Worm (Caenorhabditis elegans): ENCODE measurements around the gene immp-2.

DNA sequence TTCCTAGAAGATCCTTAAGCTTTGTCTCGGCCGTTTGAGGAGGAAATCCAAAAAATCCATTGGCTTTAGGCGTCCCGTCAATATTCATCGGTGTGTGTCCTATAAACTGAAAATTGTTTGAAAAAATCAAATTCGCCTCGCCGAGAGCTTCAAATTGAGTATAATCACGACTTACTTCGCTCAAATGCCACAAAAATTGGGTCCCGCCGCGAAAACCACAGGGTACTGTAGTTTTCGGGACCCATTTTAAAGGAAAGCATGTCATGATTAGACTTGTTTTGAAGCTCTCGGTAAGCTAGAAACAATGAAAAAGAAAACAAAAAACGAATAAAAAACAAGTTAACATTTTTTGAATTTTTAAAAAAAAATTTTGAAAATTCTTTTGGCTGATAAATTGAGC is 15.3 kb downstream of the immp-2 start, which contains the start of gene egrh-2:
- TF ChIP-seq fos-1 (tag; optimal IDR thresholded peaks at IDR 0.05) (no peak), sox-4 (tag; optimal IDR thresholded peaks at IDR 0.05) (no peak), snu-23 (GFP tag; optimal IDR thresholded peaks at IDR 0.05) (no peak)

Data from whole organism, L1 larva.